Worm (Caenorhabditis elegans) whole organism, L4/young adult: ENCODE measurements around the gene hlh-26.
"Not testable (repeated sequence)": the region's sequence is repeated elsewhere in the genome, so short reads cannot be mapped to it uniquely, and the experiment has no call there.

Source experiments
- W03F9.2 ChIP-seq: fragments of 150-350 bp; optimal IDR thresholded peaks from 2 replicates; lab custom pipeline; 2014; ENCODE audit warnings: missing biosample characterization, missing genetic modification characterization
- dao-5 ChIP-seq: sonication (generic microtip); optimal IDR thresholded peaks from 2 replicates; lab custom pipeline; 2016; ENCODE audit warnings: missing genotype, missing genetic modification characterization, moderate library complexity, missing compliant biosample characterization
- him-1 ChIP-seq: sonication (generic microtip); optimal IDR thresholded peaks from 2 replicates; lab custom pipeline; 2016; ENCODE audit warnings: missing genotype, missing genetic modification reagents, missing genetic modification characterization, missing compliant biosample characterization

DNA sequence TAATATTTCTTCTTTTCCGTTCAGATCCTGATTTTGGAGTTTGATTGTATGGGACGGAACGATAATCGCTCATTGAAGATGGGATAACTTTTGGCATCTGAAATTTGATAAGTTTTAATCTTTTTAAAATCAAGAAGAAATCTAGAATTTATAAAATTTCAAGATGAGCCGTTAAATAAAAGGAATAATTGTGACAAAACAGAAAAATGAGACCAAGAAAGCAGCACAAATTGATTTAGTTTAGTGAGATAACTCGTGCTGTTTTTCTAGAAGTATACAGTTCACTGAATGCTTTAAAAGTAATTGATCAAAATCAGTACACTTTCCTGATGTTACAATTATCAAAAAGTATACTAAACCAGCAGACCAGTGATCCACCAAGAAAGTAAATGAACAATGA, 6.6 kb upstream of the hlh-26 start, which contains the start of gene hlh-27:
- not testable (repeated sequence) for TF ChIP-seq W03F9.2, him-1, dao-5 (tag; lab: Kevin White, UChicago)
